ENCODE assay signal across 5 fruit fly cellular contexts in genomic region chr3R:10886462-10887315, dm6.
TF ChIP-seq lines count a peak whose summit lies in the region.

No protein-coding gene starts in this region.

TF ChIP-seq in whole organism, adult, 20 proteins besides CTCF, POLR2A, EP300 and RAD21 (continued from another document):
- peak; percentile 97 for TF ChIP-seq pad (GFP tag; optimal IDR thresholded peaks at IDR 0.05; lab: Kevin White, UChicago)
- peak; percentile 94 for TF ChIP-seq CG12768 (GFP tag; optimal IDR thresholded peaks at IDR 0.05; lab: Kevin White, UChicago)
- TF ChIP-seq CG7045 (GFP tag; optimal IDR thresholded peaks at IDR 0.05; lab: Kevin White, UChicago) = peak; percentile 94

TF ChIP-seq in whole organism, embryonic, 481 proteins besides CTCF, POLR2A, EP300 and RAD21 (continued from another document and continues in another):
- peak; percentile 64 for TF ChIP-seq da (GFP tag; optimal IDR thresholded peaks at IDR 0.05; lab: Kevin White, UChicago)
- peak; percentile 85 for TF ChIP-seq CG16815 (GFP tag; optimal IDR thresholded peaks at IDR 0.05; lab: Kevin White, UChicago)
- TF ChIP-seq CG3995 (GFP tag; optimal IDR thresholded peaks at IDR 0.05; lab: Kevin White, UChicago) = peak; percentile 48
- peak; percentile 85 for TF ChIP-seq Hr3 (GFP tag; optimal IDR thresholded peaks at IDR 0.05; lab: Kevin White, UChicago)
- TF ChIP-seq stc (GFP tag; IDR thresholded peaks at IDR 0.05; lab: Robert Waterston, UW) = peak; percentile 90
- TF ChIP-seq slou (GFP tag; optimal IDR thresholded peaks at IDR 0.05; lab: Kevin White, UChicago) = peak; percentile 87
- TF ChIP-seq exex (tag; optimal IDR thresholded peaks at IDR 0.05; lab: Kevin White, UChicago) = peak; percentile 72
- TF ChIP-seq vfl (GFP tag; optimal IDR thresholded peaks at IDR 0.05; lab: Kevin White, UChicago) = peak; percentile 82
- TF ChIP-seq CG1832 (GFP tag; optimal IDR thresholded peaks at IDR 0.05; lab: Kevin White, UChicago) = no peak
- peak; percentile 58; the same call in 1 of the 3 replicates for TF ChIP-seq Optix (GFP tag; IDR thresholded peaks at IDR 0.05; lab: Robert Waterston, UW)
- peak; percentile 85 for TF ChIP-seq CG32772 (GFP tag; IDR thresholded peaks at IDR 0.05; lab: Robert Waterston, UW)
- TF ChIP-seq CG4854 (GFP tag; optimal IDR thresholded peaks at IDR 0.05; lab: Kevin White, UChicago) = peak; percentile 55
- TF ChIP-seq CG7786 (GFP tag; optimal IDR thresholded peaks at IDR 0.05; lab: Kevin White, UChicago) = peak; percentile 89
- TF ChIP-seq pzg (GFP tag; optimal IDR thresholded peaks at IDR 0.05; lab: Kevin White, UChicago) = no peak
- peak; percentile 77 for TF ChIP-seq fd3F (GFP tag; optimal IDR thresholded peaks at IDR 0.05; lab: Kevin White, UChicago)
- TF ChIP-seq Dad (GFP tag; optimal IDR thresholded peaks at IDR 0.05; lab: Kevin White, UChicago) = peak; percentile 77
- peak; percentile 82 for TF ChIP-seq Atf-2 (GFP tag; optimal IDR thresholded peaks at IDR 0.05; lab: Kevin White, UChicago)
- peak; percentile 88 for TF ChIP-seq Taf1 (GFP tag; IDR thresholded peaks at IDR 0.05; lab: Robert Waterston, UW)
- TF ChIP-seq vnd (GFP tag; IDR thresholded peaks at IDR 0.05; lab: Robert Waterston, UW; ENCODE audit: partially characterized antibody) = no peak
- peak; percentile 74 for TF ChIP-seq al (GFP tag; IDR thresholded peaks at IDR 0.05; lab: Robert Waterston, UW)
- peak; percentile 83 for TF ChIP-seq CHES-1-like (GFP tag; optimal IDR thresholded peaks at IDR 0.05; lab: Kevin White, UChicago)
- no peak for TF ChIP-seq bigmax (GFP tag; optimal IDR thresholded peaks at IDR 0.05; lab: Kevin White, UChicago)
- peak; percentile 89 for TF ChIP-seq CG10979 (tag; optimal IDR thresholded peaks at IDR 0.05; lab: Kevin White, UChicago)
- TF ChIP-seq TFAM (GFP tag; optimal IDR thresholded peaks at IDR 0.05; lab: Kevin White, UChicago) = peak; percentile 29
- TF ChIP-seq CG32532 (GFP tag; IDR thresholded peaks at IDR 0.05; lab: Robert Waterston, UW) = peak; percentile 94
- peak; percentile 81 for TF ChIP-seq Asciz (GFP tag; optimal IDR thresholded peaks at IDR 0.05; lab: Kevin White, UChicago)
- TF ChIP-seq CG6254 (GFP tag; optimal IDR thresholded peaks at IDR 0.05; lab: Kevin White, UChicago) = peak; percentile 74
- peak; percentile 84 for TF ChIP-seq gro (GFP tag; optimal IDR thresholded peaks at IDR 0.05; lab: Kevin White, UChicago)
- no peak for TF ChIP-seq CG17186 (GFP tag; optimal IDR thresholded peaks at IDR 0.05; lab: Kevin White, UChicago)
- peak; percentile 91 for TF ChIP-seq CG6813 (GFP tag; optimal IDR thresholded peaks at IDR 0.05; lab: Kevin White, UChicago)
- TF ChIP-seq Tbp (GFP tag; optimal IDR thresholded peaks at IDR 0.05; lab: Kevin White, UChicago) = no peak
- TF ChIP-seq CG11723 (GFP tag; optimal IDR thresholded peaks at IDR 0.05; lab: Kevin White, UChicago) = peak; percentile 86

TF ChIP-seq in whole organism, prepupa, 60 proteins besides CTCF, POLR2A, EP300 and RAD21 (continued from another document and continues in another):
- TF ChIP-seq Eip93F (GFP tag; optimal IDR thresholded peaks at IDR 0.05; lab: Kevin White, UChicago) = peak; percentile 67
- peak; percentile 95 for TF ChIP-seq CG15336 (GFP tag; IDR thresholded peaks at IDR 0.05; lab: Robert Waterston, UW)
- no peak for TF ChIP-seq Hr38 (GFP tag; optimal IDR thresholded peaks at IDR 0.05; lab: Kevin White, UChicago)
- peak; percentile 79 for TF ChIP-seq CG6808 (GFP tag; optimal IDR thresholded peaks at IDR 0.05; lab: Kevin White, UChicago)
- TF ChIP-seq CG9139 (GFP tag; optimal IDR thresholded peaks at IDR 0.05; lab: Kevin White, UChicago) = peak; percentile 80
- peak; percentile 93 for TF ChIP-seq OdsH (GFP tag; optimal IDR thresholded peaks at IDR 0.05; lab: Kevin White, UChicago)
- peak; percentile 62 for TF ChIP-seq dsx (GFP tag; optimal IDR thresholded peaks at IDR 0.05; lab: Kevin White, UChicago; ENCODE audit: poor library complexity, severe bottlenecking)
- TF ChIP-seq Smox (GFP tag; optimal IDR thresholded peaks at IDR 0.05; lab: Kevin White, UChicago) = peak; percentile 92
- peak; percentile 93 for TF ChIP-seq CG32006 (GFP tag; optimal IDR thresholded peaks at IDR 0.05; lab: Kevin White, UChicago)
- TF ChIP-seq eg (GFP tag; IDR thresholded peaks at IDR 0.05; lab: Robert Waterston, UW) = peak; percentile 86
- TF ChIP-seq CG8319 (GFP tag; optimal IDR thresholded peaks at IDR 0.05; lab: Kevin White, UChicago) = peak; percentile 77
- TF ChIP-seq CG4318 (GFP tag; optimal IDR thresholded peaks at IDR 0.05; lab: Kevin White, UChicago) = peak; percentile 81
- TF ChIP-seq fd59A (GFP tag; optimal IDR thresholded peaks at IDR 0.05; lab: Kevin White, UChicago) = peak; percentile 81
- TF ChIP-seq esn (GFP tag; optimal IDR thresholded peaks at IDR 0.05; lab: Kevin White, UChicago) = peak; percentile 94
- peak; percentile 87 for TF ChIP-seq Lpt (GFP tag; optimal IDR thresholded peaks at IDR 0.05; lab: Kevin White, UChicago)
- TF ChIP-seq CG16779 (tag; optimal IDR thresholded peaks at IDR 0.05; lab: Kevin White, UChicago) = peak; percentile 91
- TF ChIP-seq CG1621 (tag; optimal IDR thresholded peaks at IDR 0.05; lab: Kevin White, UChicago) = peak; percentile 70
- TF ChIP-seq Sox102F (GFP tag; optimal IDR thresholded peaks at IDR 0.05; lab: Kevin White, UChicago) = peak; percentile 93
- peak; percentile 86 for TF ChIP-seq CG11762 (GFP tag; optimal IDR thresholded peaks at IDR 0.05; lab: Kevin White, UChicago; ENCODE audit: insufficient read depth)
- TF ChIP-seq CG3919 (GFP tag; optimal IDR thresholded peaks at IDR 0.05; lab: Kevin White, UChicago) = peak; percentile 94
- peak; percentile 93 for TF ChIP-seq CG6792 (GFP tag; optimal IDR thresholded peaks at IDR 0.05; lab: Kevin White, UChicago)
- peak; percentile 88 for TF ChIP-seq CG8632 (GFP tag; optimal IDR thresholded peaks at IDR 0.05; lab: Kevin White, UChicago)
- TF ChIP-seq svp (GFP tag; lab: Kevin White, UChicago) = peak; percentile 98
- peak; percentile 95 for TF ChIP-seq Met (GFP tag; optimal IDR thresholded peaks at IDR 0.05; lab: Kevin White, UChicago)
- peak; percentile 82 for TF ChIP-seq dac (GFP tag; optimal IDR thresholded peaks at IDR 0.05; lab: Kevin White, UChicago)
- TF ChIP-seq CG34406 (GFP tag; optimal IDR thresholded peaks at IDR 0.05; lab: Kevin White, UChicago) = peak; percentile 92
- TF ChIP-seq Hr4 (GFP tag; optimal IDR thresholded peaks at IDR 0.05; lab: Kevin White, UChicago) = peak; percentile 94
- TF ChIP-seq CG6163 (GFP tag; IDR thresholded peaks at IDR 0.05; lab: Robert Waterston, UW) = peak; percentile 92
- TF ChIP-seq Ets96B (tag; optimal IDR thresholded peaks at IDR 0.05; lab: Kevin White, UChicago) = peak; percentile 81
- peak; percentile 80 for TF ChIP-seq fd85E (GFP tag; optimal IDR thresholded peaks at IDR 0.05; lab: Kevin White, UChicago)
- peak; percentile 72 for TF ChIP-seq CG10669 (GFP tag; optimal IDR thresholded peaks at IDR 0.05; lab: Kevin White, UChicago)
- peak; percentile 95 for TF ChIP-seq lz (GFP tag; optimal IDR thresholded peaks at IDR 0.05; lab: Kevin White, UChicago)
- TF ChIP-seq CG8119 (GFP tag; IDR thresholded peaks at IDR 0.05; lab: Robert Waterston, UW) = peak; percentile 96

TF ChIP-seq in whole organism, pupa, 21 proteins besides CTCF, POLR2A, EP300 and RAD21 (continued from another document):
- peak; percentile 38 for TF ChIP-seq rn (GFP tag; IDR thresholded peaks at IDR 0.05; lab: Robert Waterston, UW)
TF ChIP-seq in whole organism, pupa: peak in this region for 21.

TF ChIP-seq in whole organism, wandering third instar larva, 38 proteins besides CTCF, POLR2A, EP300 and RAD21 (continued from another document):
- no peak for TF ChIP-seq Rel (GFP tag; optimal IDR thresholded peaks at IDR 0.05; lab: Kevin White, UChicago)
- peak; percentile 23 for TF ChIP-seq Rel (tag; optimal IDR thresholded peaks at IDR 0.05; lab: Kevin White, UChicago)
- peak; percentile 47 to 97 for TF ChIP-seq foxo (GFP tag; optimal IDR thresholded peaks at IDR 0.05; lab: Kevin White, UChicago)
- TF ChIP-seq dsf (GFP tag; optimal IDR thresholded peaks at IDR 0.05; lab: Kevin White, UChicago; ENCODE audit: borderline replicate concordance) = peak; percentile 59
- TF ChIP-seq Jra (GFP tag; optimal IDR thresholded peaks at IDR 0.05; lab: Kevin White, UChicago) = peak; percentile 84
- TF ChIP-seq dl (GFP tag; optimal IDR thresholded peaks at IDR 0.05; lab: Kevin White, UChicago; ENCODE audit: insufficient read depth in 1 of 2, partially characterized antibody in 2 of 2) = peak; percentile 11 to 66
- peak; percentile 90 for TF ChIP-seq brk (GFP tag; optimal IDR thresholded peaks at IDR 0.05; lab: Kevin White, UChicago)
- TF ChIP-seq rgr (GFP tag; optimal IDR thresholded peaks at IDR 0.05; lab: Kevin White, UChicago) = peak; percentile 94
- no peak for TF ChIP-seq pan (optimal IDR thresholded peaks at IDR 0.05; lab: Kevin White, UChicago)
- peak; percentile 96 for TF ChIP-seq h (GFP tag; optimal IDR thresholded peaks at IDR 0.05; lab: Kevin White, UChicago)
- peak; percentile 84 for TF ChIP-seq HLH106 (tag; optimal IDR thresholded peaks at IDR 0.05; lab: Kevin White, UChicago)
- TF ChIP-seq psq (GFP tag; optimal IDR thresholded peaks at IDR 0.05; lab: Kevin White, UChicago) = peak; percentile 93
- TF ChIP-seq Hr83 (GFP tag; optimal IDR thresholded peaks at IDR 0.05; lab: Kevin White, UChicago; ENCODE audit: poor library complexity, severe bottlenecking) = peak; percentile 3
- peak; percentile 88 for TF ChIP-seq Hnf4 (GFP tag; optimal IDR thresholded peaks at IDR 0.05; lab: Kevin White, UChicago)
- peak; percentile 95 for TF ChIP-seq ey (GFP tag; optimal IDR thresholded peaks at IDR 0.05; lab: Kevin White, UChicago)
